Worm (Caenorhabditis elegans) whole organism, late embryonic: Measurements from ENCODE around the gene C18A11.3.

Experiments used
- C08G9.2 ChIP-seq: sonication (generic microtip); optimal IDR thresholded peaks from 2 replicates; lab custom pipeline; 2016; ENCODE audit warnings: mild to moderate bottlenecking, missing genetic modification characterization, moderate library complexity, missing compliant biosample characterization
- F13H6.1 ChIP-seq: sonication (generic microtip); optimal IDR thresholded peaks from 2 replicates; lab custom pipeline; 2016; ENCODE audit warnings: missing genetic modification characterization, missing compliant biosample characterization
- K02D7.2 ChIP-seq: sonication (generic microtip); optimal IDR thresholded peaks from 2 replicates; lab custom pipeline; 2017; ENCODE audit warnings: mild to moderate bottlenecking, missing genetic modification characterization, missing compliant biosample characterization
- ahr-1 ChIP-seq: sonication (generic microtip); optimal IDR thresholded peaks from 2 replicates; lab custom pipeline; 2016; ENCODE audit warnings: missing genetic modification characterization, missing compliant biosample characterization
- ama-1 ChIP-seq: fragments of 150-350 bp; optimal IDR thresholded peaks from 2 replicates; lab custom pipeline; 2014
- ceh-14 ChIP-seq: sonication (generic microtip); optimal IDR thresholded peaks from 2 replicates; lab custom pipeline; 2016; ENCODE audit warnings: missing genotype, missing genetic modification characterization, missing compliant biosample characterization
- ceh-18 ChIP-seq: sonication (generic microtip); optimal IDR thresholded peaks from 2 replicates; lab custom pipeline; 2016; ENCODE audit warnings: missing genetic modification characterization, missing compliant biosample characterization
- ceh-2 ChIP-seq: sonication (generic microtip); optimal IDR thresholded peaks from 2 replicates; lab custom pipeline; 2016; ENCODE audit warnings: missing genotype, missing genetic modification characterization, missing compliant biosample characterization
- ceh-22 ChIP-seq: sonication (generic microtip); optimal IDR thresholded peaks from 2 replicates; lab custom pipeline; 2017; ENCODE audit warnings: missing biosample characterization, missing genetic modification characterization
- ceh-24 ChIP-seq: sonication (generic microtip); optimal IDR thresholded peaks from 2 replicates; lab custom pipeline; 2016; ENCODE audit warnings: mild to moderate bottlenecking, missing genetic modification characterization, missing compliant biosample characterization
- ceh-31 ChIP-seq: sonication (generic microtip); optimal IDR thresholded peaks from 2 replicates; lab custom pipeline; 2016; ENCODE audit warnings: missing genetic modification characterization, missing compliant biosample characterization
- ceh-34 ChIP-seq: sonication (generic microtip); optimal IDR thresholded peaks from 2 replicates; lab custom pipeline; 2016; ENCODE audit warnings: mild to moderate bottlenecking, missing genetic modification characterization, missing compliant biosample characterization
- ceh-45 ChIP-seq: fragments of 200-800 bp; sonication (Bioruptor generic); IDR thresholded peaks from 2 replicates; pipeline ENCODE4 v1.3.6; 2022; ENCODE audit warnings: missing genetic modification reagents, missing genetic modification characterization, missing compliant biosample characterization
- ceh-48 ChIP-seq: sonication (generic microtip); optimal IDR thresholded peaks from 2 replicates; lab custom pipeline; 2016; ENCODE audit warnings: missing genetic modification characterization, inconsistent platforms, missing compliant biosample characterization
- che-1 ChIP-seq: sonication (generic microtip); optimal IDR thresholded peaks from 2 replicates; lab custom pipeline; 2016; ENCODE audit warnings: mild to moderate bottlenecking, missing genetic modification characterization, missing compliant biosample characterization
- dve-1 ChIP-seq: sonication (generic microtip); optimal IDR thresholded peaks from 2 replicates; lab custom pipeline; 2017; ENCODE audit warnings: antibody characterized with exemption, mild to moderate bottlenecking, missing genetic modification characterization, missing compliant biosample characterization
- elt-2 ChIP-seq: sonication (generic microtip); optimal IDR thresholded peaks from 2 replicates; lab custom pipeline; 2016; ENCODE audit warnings: missing genetic modification reagents, missing genetic modification characterization, missing compliant biosample characterization
- fax-1 ChIP-seq: sonication (generic microtip); optimal IDR thresholded peaks from 2 replicates; lab custom pipeline; 2016; ENCODE audit warnings: missing genotype, missing genetic modification characterization, missing compliant biosample characterization
- fkh-6 ChIP-seq: sonication (generic microtip); optimal IDR thresholded peaks from 2 replicates; lab custom pipeline; 2016; ENCODE audit warnings: missing genetic modification characterization, missing compliant biosample characterization
- gmeb-2 ChIP-seq: sonication (generic microtip); optimal IDR thresholded peaks from 2 replicates; lab custom pipeline; 2016; ENCODE audit warnings: missing genetic modification characterization, inconsistent platforms, missing compliant biosample characterization
- hlh-13 ChIP-seq: fragments of 200-800 bp; sonication (Bioruptor generic); optimal IDR thresholded peaks from 2 replicates; lab custom pipeline; 2018; ENCODE audit warnings: mild to moderate bottlenecking, missing genetic modification characterization, missing compliant biosample characterization
- hlh-15 ChIP-seq: sonication (generic microtip); optimal IDR thresholded peaks from 2 replicates; lab custom pipeline; 2016; ENCODE audit warnings: missing genetic modification characterization, missing compliant biosample characterization
- hlh-30 ChIP-seq: sonication (generic microtip); optimal IDR thresholded peaks from 2 replicates; lab custom pipeline; 2017; ENCODE audit warnings: antibody characterized with exemption, missing genetic modification characterization, missing compliant biosample characterization; ENCODE audit not compliant: insufficient read depth
- lim-6 ChIP-seq: sonication (generic microtip); optimal IDR thresholded peaks from 2 replicates; lab custom pipeline; 2016; ENCODE audit warnings: missing genetic modification characterization, missing compliant biosample characterization
- lin-11 ChIP-seq: fragments of 200-800 bp; sonication (Bioruptor generic); optimal IDR thresholded peaks from 2 replicates; lab custom pipeline; 2018; ENCODE audit warnings: mild to moderate bottlenecking, missing genetic modification characterization, missing compliant biosample characterization
- madf-2 ChIP-seq: sonication (generic microtip); optimal IDR thresholded peaks from 2 replicates; lab custom pipeline; 2017; ENCODE audit warnings: missing genetic modification characterization, missing compliant biosample characterization
- nfya-1 ChIP-seq: sonication (generic microtip); optimal IDR thresholded peaks from 2 replicates; lab custom pipeline; 2017; ENCODE audit warnings: missing genetic modification characterization, mild to moderate bottlenecking, missing compliant biosample characterization, antibody characterized with exemption, moderate library complexity
- nhr-11 ChIP-seq: fragments of 150-350 bp; optimal IDR thresholded peaks from 2 replicates; lab custom pipeline; 2014; ENCODE audit warnings: missing biosample characterization, missing genetic modification characterization
- npax-4 ChIP-seq: sonication (generic microtip); optimal IDR thresholded peaks from 2 replicates; lab custom pipeline; 2016; ENCODE audit warnings: missing genetic modification characterization, missing compliant biosample characterization
- pag-3 ChIP-seq: sonication (generic microtip); optimal IDR thresholded peaks from 2 replicates; lab custom pipeline; 2016; ENCODE audit warnings: missing compliant biosample characterization, missing genetic modification characterization, borderline replicate concordance
- pat-9 ChIP-seq: fragments of 200-800 bp; sonication (Bioruptor generic); optimal IDR thresholded peaks from 2 replicates; lab custom pipeline; 2018; ENCODE audit warnings: mild to moderate bottlenecking, missing genetic modification characterization, moderate library complexity, missing compliant biosample characterization
- pax-1 ChIP-seq: fragments of 150-350 bp; optimal IDR thresholded peaks from 2 replicates; lab custom pipeline; 2014; ENCODE audit warnings: missing biosample characterization, missing genetic modification characterization
- pha-2 ChIP-seq: sonication (generic microtip); optimal IDR thresholded peaks from 2 replicates; lab custom pipeline; 2017; ENCODE audit warnings: mild to moderate bottlenecking, missing genetic modification characterization, missing compliant biosample characterization
- pqm-1 ChIP-seq: sonication (generic microtip); optimal IDR thresholded peaks from 2 replicates; lab custom pipeline; 2016; ENCODE audit warnings: missing genetic modification characterization, missing compliant biosample characterization
- ref-2 ChIP-seq: sonication (generic microtip); optimal IDR thresholded peaks from 2 replicates; lab custom pipeline; 2016; ENCODE audit warnings: missing genetic modification characterization, missing compliant biosample characterization
- rnt-1 ChIP-seq: sonication (generic microtip); optimal IDR thresholded peaks from 2 replicates; lab custom pipeline; 2016; ENCODE audit warnings: missing genetic modification characterization, missing compliant biosample characterization
- sdc-2 ChIP-seq: sonication (generic microtip); optimal IDR thresholded peaks from 2 replicates; lab custom pipeline; 2016; ENCODE audit warnings: missing genotype, missing genetic modification characterization, missing compliant biosample characterization
- sox-2 ChIP-seq: fragments of 200-800 bp; sonication (Bioruptor generic); IDR thresholded peaks from 2 replicates; pipeline ENCODE4 v1.3.6; 2022; ENCODE audit warnings: missing genetic modification reagents, missing genetic modification characterization, missing compliant biosample characterization
- syd-9 ChIP-seq: sonication (generic microtip); optimal IDR thresholded peaks from 2 replicates; lab custom pipeline; 2016; ENCODE audit warnings: mild to moderate bottlenecking, missing genetic modification characterization, moderate library complexity, missing compliant biosample characterization
- tbx-2 ChIP-seq: sonication (generic microtip); optimal IDR thresholded peaks from 2 replicates; lab custom pipeline; 2016; ENCODE audit warnings: missing genetic modification characterization, missing compliant biosample characterization
- tbx-7 ChIP-seq: sonication (generic microtip); optimal IDR thresholded peaks from 2 replicates; lab custom pipeline; 2016; ENCODE audit warnings: missing genotype, missing genetic modification characterization, missing compliant biosample characterization
- ttx-3 ChIP-seq: sonication (generic microtip); optimal IDR thresholded peaks from 2 replicates; lab custom pipeline; 2016; ENCODE audit warnings: missing genetic modification reagents, missing genetic modification characterization, missing compliant biosample characterization
- unc-3 ChIP-seq, 2 experiments: fragments of 200-800 bp in 1 of 2; sonication (Bioruptor generic) in 1 of 2; sonication (generic microtip) in 1 of 2; conservative IDR thresholded peaks in 1 of 2; optimal IDR thresholded peaks in 1 of 2; 2 replicates each; pipeline versions ENCODE4 v1.3.6 to Lab custom; 2016 to 2022; ENCODE audit warnings: missing compliant biosample characterization in 2 of 2, missing genetic modification characterization in 2 of 2, missing genetic modification reagents in 1 of 2
- zip-5 ChIP-seq: sonication (generic microtip); optimal IDR thresholded peaks from 2 replicates; lab custom pipeline; 2016; ENCODE audit warnings: missing genetic modification characterization, missing compliant biosample characterization
- ztf-16 ChIP-seq: sonication (generic microtip); optimal IDR thresholded peaks from 2 replicates; lab custom pipeline; 2017; ENCODE audit warnings: missing genetic modification characterization, missing compliant biosample characterization

The C18A11.3 gene

DNA sequence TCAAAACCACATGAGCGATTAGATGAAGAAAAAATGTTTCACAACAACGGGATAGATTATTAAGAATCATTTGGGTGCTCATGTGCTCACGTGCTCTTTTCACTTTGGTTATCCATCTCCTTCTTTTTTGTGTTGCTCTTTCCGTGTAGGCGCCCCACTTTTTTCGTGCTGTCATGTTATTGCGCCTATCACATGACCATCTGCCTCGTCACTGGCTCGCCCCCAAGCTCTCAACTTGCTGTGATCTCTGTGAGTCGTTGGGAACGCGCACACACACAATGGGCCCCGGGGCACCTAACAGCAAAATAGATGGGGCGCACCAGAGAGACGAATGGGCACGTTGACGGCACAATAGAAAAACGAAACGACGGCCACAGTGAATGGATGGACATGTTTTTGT, 39.3 kb upstream of the C18A11.3 start (continued):
- TF ChIP-seq npax-4 = no peak
- TF ChIP-seq lin-11 (tag; lab: Kevin White, UChicago) = no peak
- no peak for TF ChIP-seq ceh-14 (tag; lab: Kevin White, UChicago)
- TF ChIP-seq che-1 (tag; lab: Kevin White, UChicago) = no peak
- no peak for TF ChIP-seq gmeb-2
- TF ChIP-seq dve-1 (tag; lab: Kevin White, UChicago) = no peak

ce11 chrX:8022728-8023127, 38.2 kb upstream of the C18A11.3 start:
- TF ChIP-seq ceh-31 (tag; lab: Kevin White, UChicago) (no peak), pat-9 (tag; lab: Kevin White, UChicago) (no peak), sox-2 (GFP tag; lab: Robert Waterston, UW) (no peak), lin-11 (tag; lab: Kevin White, UChicago) (no peak), ceh-22 (tag; lab: Kevin White, UChicago) (no peak), hlh-15 (tag; lab: Kevin White, UChicago) (no peak), rnt-1 (tag; lab: Kevin White, UChicago) (no peak), unc-3 (GFP tag; conservative IDR thresholded peaks at IDR 0.05; lab: Robert Waterston, UW) (no peak), unc-3 (tag; optimal IDR thresholded peaks at IDR 0.05; lab: Kevin White, UChicago) (no peak), ceh-2 (tag; lab: Kevin White, UChicago) (no peak), C08G9.2 (no peak), tbx-2 (no peak), ceh-24 (no peak), hlh-13 (no peak), nhr-11 (no peak)

DNA sequence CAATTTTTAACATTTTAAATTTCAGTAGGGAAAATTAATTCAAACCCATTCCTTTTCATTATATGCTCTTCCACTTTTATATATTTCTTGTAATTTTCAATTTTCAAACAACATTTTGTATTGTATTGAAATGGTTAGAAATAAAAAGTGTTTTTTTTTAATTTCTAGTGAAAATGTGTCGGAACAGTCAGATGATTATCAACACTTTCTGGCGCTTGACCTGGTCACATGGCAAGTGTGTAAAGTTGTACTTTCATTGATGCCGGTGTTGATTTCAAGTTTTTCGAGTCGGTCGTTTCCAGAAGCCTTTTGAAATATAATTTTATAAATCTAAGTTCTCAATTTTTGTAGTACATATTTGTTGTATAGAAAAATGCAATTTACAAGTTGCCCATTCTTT, 34.2 kb upstream of the C18A11.3 start:
- TF ChIP-seq tbx-2 (no peak), ztf-16 (no peak), pha-2 (tag; lab: Kevin White, UChicago) (no peak), nhr-11 (no peak), tbx-7 (tag; lab: Kevin White, UChicago) (no peak), dve-1 (tag; lab: Kevin White, UChicago) (no peak), fkh-6 (tag; lab: Kevin White, UChicago) (no peak), F13H6.1 (no peak), lim-6 (no peak), lin-11 (tag; lab: Kevin White, UChicago) (no peak), ttx-3 (tag; lab: Kevin White, UChicago) (no peak), syd-9 (tag; lab: Kevin White, UChicago) (no peak)

DNA sequence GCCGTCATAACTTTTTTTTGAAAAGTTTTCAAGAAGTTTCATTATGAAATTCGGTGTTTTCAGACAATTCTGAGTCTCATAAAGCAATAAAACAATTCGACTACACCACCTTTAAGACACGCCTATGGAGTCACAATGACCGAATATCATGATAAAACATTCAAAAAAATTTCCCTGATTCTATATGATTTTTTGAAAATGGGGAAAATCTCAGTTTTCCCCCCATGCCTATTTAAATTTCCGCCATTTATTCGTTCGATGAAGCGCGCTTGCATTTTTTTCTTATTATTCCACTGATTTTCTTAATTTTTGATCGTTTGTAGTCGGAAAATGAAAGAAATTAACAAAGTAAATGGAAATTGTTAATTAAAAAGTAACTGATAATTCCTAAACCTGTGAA, 33.4 kb upstream of the C18A11.3 start:
- TF ChIP-seq madf-2 (tag; lab: Kevin White, UChicago) = no peak
- TF ChIP-seq zip-5 (tag; lab: Kevin White, UChicago) = no peak
- no peak for TF ChIP-seq ref-2
- TF ChIP-seq elt-2 (tag; lab: Kevin White, UChicago) = no peak
- TF ChIP-seq hlh-15 (tag; lab: Kevin White, UChicago) = no peak
- TF ChIP-seq ama-1 = no peak
- no peak for TF ChIP-seq ceh-22 (tag; lab: Kevin White, UChicago)
- no peak for TF ChIP-seq pag-3 (tag; lab: Kevin White, UChicago)
- TF ChIP-seq pax-1 (tag; lab: Kevin White, UChicago) = no peak
- no peak for TF ChIP-seq pqm-1
- TF ChIP-seq ceh-34 = no peak
- no peak for TF ChIP-seq hlh-13
- TF ChIP-seq ceh-45 (GFP tag; lab: Robert Waterston, UW) = no peak

DNA sequence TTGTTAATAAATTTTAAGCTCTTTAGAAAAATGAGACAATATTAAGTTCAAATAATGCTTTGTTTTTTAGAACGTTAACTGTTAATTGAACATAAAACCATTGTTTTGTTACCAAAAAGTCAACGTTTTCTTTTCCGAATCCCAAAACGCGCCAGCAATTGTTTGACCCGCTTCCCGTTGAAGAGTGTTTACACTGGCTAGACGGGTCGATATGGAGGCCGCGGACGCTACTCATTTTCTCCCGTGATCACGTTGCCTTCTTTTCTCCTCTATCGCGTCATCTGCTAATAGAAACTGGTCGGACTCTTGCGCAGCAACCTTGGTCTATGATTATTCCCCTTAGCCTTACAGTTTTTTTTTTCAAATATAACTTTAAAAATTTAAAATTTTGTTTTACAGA, 31.8 kb upstream of the C18A11.3 start, which contains the start of gene C34D10.1:
TSS of gene C34D10.1 (plus strand) at position 400 of the 400 bp plus-strand sequence.
- TF ChIP-seq ceh-34 (peak; percentile 31), K02D7.2 (tag; lab: Kevin White, UChicago) (no peak), pqm-1 (no peak), ceh-48 (tag; lab: Kevin White, UChicago) (peak; percentile 35), ceh-31 (tag; lab: Kevin White, UChicago) (peak; percentile 46), sdc-2 (tag; lab: Kevin White, UChicago) (peak; percentile 66), F13H6.1 (peak; percentile 26), pag-3 (tag; lab: Kevin White, UChicago) (no peak), ref-2 (peak; percentile 43), nfya-1 (peak; percentile 42), ceh-18 (tag; lab: Kevin White, UChicago) (peak; percentile 35), C08G9.2 (no peak), ahr-1 (no peak), hlh-30 (tag; lab: Kevin White, UChicago) (peak; percentile 63), tbx-2 (peak; percentile 16), fax-1 (tag; lab: Kevin White, UChicago) (no peak)
